Worm (Caenorhabditis elegans) whole organism, L1 larva: ENCODE data around the gene F37A8.5.

Experiments
- C04F5.9 ChIP-seq: sonication (generic microtip); optimal IDR thresholded peaks from 2 replicates; lab custom pipeline; 2016; ENCODE audit warnings: missing genetic modification characterization, missing compliant biosample characterization
- ama-1 ChIP-seq: fragments of 150-350 bp; optimal IDR thresholded peaks from 2 replicates; lab custom pipeline; 2014
- ceh-88 ChIP-seq: fragments of 200-800 bp; sonication (Bioruptor generic); IDR thresholded peaks from 2 replicates; pipeline ENCODE4 v1.3.6; 2022; ENCODE audit warnings: missing genetic modification characterization, missing compliant biosample characterization
- ces-1 ChIP-seq: fragments of 150-350 bp; optimal IDR thresholded peaks from 2 replicates; lab custom pipeline; 2014; ENCODE audit warnings: missing biosample characterization, missing genetic modification reagents, missing genetic modification characterization
- dsc-1 ChIP-seq: sonication (generic microtip); optimal IDR thresholded peaks from 2 replicates; lab custom pipeline; 2016; ENCODE audit warnings: mild to moderate bottlenecking, missing genetic modification characterization, missing compliant biosample characterization
- efl-1 ChIP-seq, 4 experiments: fragments of 150-350 bp; optimal IDR thresholded peaks in 3 of 4; peaks in 1 of 4; 1 replicate in 1 of 4; 2 replicates in 3 of 4; lab custom pipeline; 2014; ENCODE audit warnings: missing biosample characterization in 2 of 4, missing genetic modification characterization in 2 of 4, missing genetic modification reagents in 2 of 4
- egl-13 ChIP-seq: sonication (generic microtip); optimal IDR thresholded peaks from 2 replicates; lab custom pipeline; 2016; ENCODE audit warnings: missing genotype, missing genetic modification reagents, missing genetic modification characterization, missing compliant biosample characterization
- elt-2 ChIP-seq: sonication (generic microtip); optimal IDR thresholded peaks from 2 replicates; lab custom pipeline; 2016; ENCODE audit warnings: missing genetic modification characterization, mild to moderate bottlenecking, inconsistent platforms, missing compliant biosample characterization, missing genetic modification reagents
- ets-5 ChIP-seq: fragments of 200-800 bp; sonication (Bioruptor generic); IDR thresholded peaks from 2 replicates; pipeline ENCODE4 v1.3.6; 2022; ENCODE audit warnings: missing genetic modification characterization, missing compliant biosample characterization
- fkh-10 ChIP-seq: sonication (generic microtip); optimal IDR thresholded peaks from 2 replicates; lab custom pipeline; 2017; ENCODE audit warnings: missing biosample characterization, missing genetic modification reagents, missing genetic modification characterization
- fkh-4 ChIP-seq: sonication (generic microtip); optimal IDR thresholded peaks from 2 replicates; lab custom pipeline; 2016; ENCODE audit warnings: missing compliant biosample characterization, missing genetic modification characterization, borderline replicate concordance
- fos-1 ChIP-seq: fragments of 150-350 bp; optimal IDR thresholded peaks from 2 replicates; lab custom pipeline; 2014; ENCODE audit warnings: missing biosample characterization, missing genetic modification characterization
- grh-1 ChIP-seq: fragments of 200-800 bp; sonication (Bioruptor generic); IDR thresholded peaks from 2 replicates; pipeline ENCODE4 v1.3.6; 2022; ENCODE audit warnings: missing genetic modification reagents, missing genetic modification characterization, missing compliant biosample characterization
- hlh-17 ChIP-seq: fragments of 200-800 bp; sonication (Bioruptor generic); optimal IDR thresholded peaks from 2 replicates; lab custom pipeline; 2018; ENCODE audit warnings: missing genetic modification characterization, mild to moderate bottlenecking, missing compliant biosample characterization, moderate library complexity, borderline replicate concordance
- hlh-4 ChIP-seq: sonication (generic microtip); optimal IDR thresholded peaks from 2 replicates; lab custom pipeline; 2016; ENCODE audit warnings: mild to moderate bottlenecking, missing genetic modification characterization, missing compliant biosample characterization
- isw-1 ChIP-seq: fragments of 200-800 bp; sonication (Bioruptor generic); IDR thresholded peaks from 2 replicates; pipeline ENCODE4 v1.3.6; 2022; ENCODE audit warnings: missing genetic modification characterization, missing compliant biosample characterization
- jun-1 ChIP-seq: fragments of 150-350 bp; optimal IDR thresholded peaks from 2 replicates; lab custom pipeline; 2014; ENCODE audit warnings: missing biosample characterization, missing genetic modification reagents, missing genetic modification characterization
- lin-13 ChIP-seq: fragments of 150-350 bp; optimal IDR thresholded peaks from 2 replicates; lab custom pipeline; 2014; ENCODE audit warnings: missing biosample characterization, missing genetic modification reagents, missing genetic modification characterization
- lin-14 ChIP-seq: fragments of 200-800 bp; sonication (Bioruptor generic); optimal IDR thresholded peaks from 2 replicates; lab custom pipeline; 2018; ENCODE audit warnings: mild to moderate bottlenecking, missing genetic modification characterization, moderate library complexity, missing compliant biosample characterization
- lin-15B ChIP-seq: fragments of 150-350 bp; sonication (generic microtip); optimal IDR thresholded peaks from 3 replicates; lab custom pipeline; 2014; ENCODE audit warnings: missing biosample characterization, missing genetic modification characterization
- lir-3 ChIP-seq: sonication (generic microtip); optimal IDR thresholded peaks from 2 replicates; lab custom pipeline; 2016; ENCODE audit warnings: mild to moderate bottlenecking, missing genetic modification characterization, moderate library complexity, missing compliant biosample characterization; ENCODE audit not compliant: poor library complexity
- mef-2 ChIP-seq: fragments of 150-350 bp; optimal IDR thresholded peaks from 2 replicates; lab custom pipeline; 2014; ENCODE audit warnings: missing biosample characterization, missing genetic modification characterization
- nhr-11 ChIP-seq: fragments of 150-350 bp; optimal IDR thresholded peaks from 2 replicates; lab custom pipeline; 2014; ENCODE audit warnings: missing biosample characterization, missing genetic modification characterization
- nhr-12 ChIP-seq: sonication (generic microtip); optimal IDR thresholded peaks from 2 replicates; lab custom pipeline; 2017; ENCODE audit warnings: missing biosample characterization, missing genetic modification characterization
- nhr-20 ChIP-seq: sonication (generic microtip); optimal IDR thresholded peaks from 2 replicates; lab custom pipeline; 2016; ENCODE audit warnings: mild to moderate bottlenecking, missing genetic modification characterization, missing compliant biosample characterization
- nhr-237 ChIP-seq: fragments of 150-350 bp; optimal IDR thresholded peaks from 2 replicates; lab custom pipeline; 2014; ENCODE audit warnings: missing biosample characterization, missing genetic modification characterization
- nhr-77 ChIP-seq: fragments of 150-350 bp; optimal IDR thresholded peaks from 2 replicates; lab custom pipeline; 2014; ENCODE audit warnings: missing biosample characterization, missing genetic modification characterization
- nhr-84 ChIP-seq: sonication (generic microtip); optimal IDR thresholded peaks from 2 replicates; lab custom pipeline; 2017; ENCODE audit warnings: missing biosample characterization, missing genetic modification characterization
- pag-3 ChIP-seq: sonication (generic microtip); optimal IDR thresholded peaks from 2 replicates; lab custom pipeline; 2017; ENCODE audit warnings: missing genetic modification characterization, mild to moderate bottlenecking, missing compliant biosample characterization, antibody characterized with exemption, borderline replicate concordance; ENCODE audit not compliant: insufficient read depth
- pax-3 ChIP-seq: fragments of 200-800 bp; sonication (Bioruptor generic); optimal IDR thresholded peaks from 2 replicates; lab custom pipeline; 2018; ENCODE audit warnings: mild to moderate bottlenecking, missing genetic modification characterization, moderate library complexity, missing compliant biosample characterization
- pqm-1 ChIP-seq: sonication (generic microtip); optimal IDR thresholded peaks from 3 replicates; lab custom pipeline; 2017; ENCODE audit warnings: missing biosample characterization, missing genetic modification characterization
- skn-1 ChIP-seq: fragments of 150-350 bp; optimal IDR thresholded peaks from 2 replicates; lab custom pipeline; 2014; ENCODE audit warnings: missing biosample characterization, missing genetic modification characterization
- snu-23 ChIP-seq: sonication (generic microtip); optimal IDR thresholded peaks from 2 replicates; lab custom pipeline; 2016; ENCODE audit warnings: missing genetic modification characterization, missing compliant biosample characterization
- sox-4 ChIP-seq: sonication (generic microtip); optimal IDR thresholded peaks from 2 replicates; lab custom pipeline; 2016; ENCODE audit warnings: missing genetic modification characterization, missing compliant biosample characterization
- sup-37 ChIP-seq: fragments of 200-800 bp; sonication (Bioruptor generic); optimal IDR thresholded peaks from 2 replicates; lab custom pipeline; 2018; ENCODE audit warnings: mild to moderate bottlenecking, missing genetic modification characterization, missing compliant biosample characterization
- tbx-2 ChIP-seq: sonication (generic microtip); optimal IDR thresholded peaks from 2 replicates; lab custom pipeline; 2016; ENCODE audit warnings: missing genetic modification characterization, missing compliant biosample characterization
- tlp-1 ChIP-seq: fragments of 150-350 bp; optimal IDR thresholded peaks from 2 replicates; lab custom pipeline; 2014; ENCODE audit warnings: missing biosample characterization, missing genetic modification characterization
- unc-30 ChIP-seq: sonication (generic microtip); optimal IDR thresholded peaks from 2 replicates; lab custom pipeline; 2017; ENCODE audit warnings: missing biosample characterization, missing genetic modification characterization
- unc-98 ChIP-seq: fragments of 200-800 bp; sonication (Bioruptor generic); IDR thresholded peaks from 2 replicates; pipeline ENCODE4 v1.3.6; 2022; ENCODE audit warnings: missing genetic modification characterization, missing compliant biosample characterization
- vab-15 ChIP-seq: sonication (generic microtip); optimal IDR thresholded peaks from 2 replicates; lab custom pipeline; 2017; ENCODE audit warnings: missing genotype, mild to moderate bottlenecking, missing genetic modification characterization, missing compliant biosample characterization
- xbp-1 ChIP-seq: sonication (generic microtip); optimal IDR thresholded peaks from 2 replicates; lab custom pipeline; 2016; ENCODE audit warnings: missing genetic modification characterization, missing compliant biosample characterization
- ztf-11 ChIP-seq, 2 experiments: sonication (generic microtip); optimal IDR thresholded peaks; 2 replicates each; lab custom pipeline; 2016 to 2017; ENCODE audit warnings: missing genetic modification characterization in 2 of 2, missing biosample characterization in 1 of 2, missing compliant biosample characterization in 1 of 2
- ztf-4 ChIP-seq: fragments of 150-350 bp; optimal IDR thresholded peaks from 2 replicates; lab custom pipeline; 2014; ENCODE audit warnings: missing biosample characterization, missing genetic modification characterization

The F37A8.5 gene

ce11 chrIII:4004064-4004580, 47.7 kb downstream of the F37A8.5 start, which contains the start of gene tif-1A (continued):
- peak; percentile 53 for TF ChIP-seq pax-3 (tag; lab: Kevin White, UChicago)
- peak; percentile 76 to 83 for TF ChIP-seq efl-1 (optimal IDR thresholded peaks at IDR 0.05; lab: Kevin White, UChicago)
- peak; percentile 78 to 98 for TF ChIP-seq efl-1 (GFP tag; optimal IDR thresholded peaks at IDR 0.05 in 1 of 2; lab: Kevin White, UChicago)
- peak; percentile 34 for TF ChIP-seq fkh-4 (tag; lab: Kevin White, UChicago)
- TF ChIP-seq ceh-88: peak; percentile 51; the same call in 1 of the 2 replicates
- peak; percentile 89 for TF ChIP-seq snu-23 (GFP tag; lab: Kevin White, UChicago)
- peak; percentile 87 for TF ChIP-seq nhr-20 (tag; lab: Kevin White, UChicago)
- TF ChIP-seq xbp-1 (tag; lab: Kevin White, UChicago): peak; percentile 83
- no peak for TF ChIP-seq vab-15 (tag; lab: Kevin White, UChicago)
- TF ChIP-seq hlh-17 (GFP tag; lab: Kevin White, UChicago): no peak
- TF ChIP-seq pag-3: no peak
- TF ChIP-seq ztf-4: peak; percentile 31
- TF ChIP-seq skn-1 (tag; lab: Kevin White, UChicago): peak; percentile 55
- TF ChIP-seq sox-4 (tag; lab: Kevin White, UChicago): peak; percentile 30
- peak in 1 of 2 experiments; percentile 61 for TF ChIP-seq ztf-11 (tag; optimal IDR thresholded peaks at IDR 0.05; lab: Kevin White, UChicago)
- TF ChIP-seq tlp-1 (tag; lab: Kevin White, UChicago): no peak
- TF ChIP-seq hlh-4 (tag; lab: Kevin White, UChicago): no peak
- peak; percentile 9 for TF ChIP-seq fkh-10 (GFP tag; lab: Kevin White, UChicago)
- TF ChIP-seq nhr-12 (tag; lab: Kevin White, UChicago): no peak
- no peak for TF ChIP-seq pqm-1 (tag; lab: Kevin White, UChicago)
- TF ChIP-seq grh-1 (GFP tag; lab: Robert Waterston, UW): peak; percentile 42; the same call in 1 of the 2 replicates
- TF ChIP-seq nhr-77 (tag; lab: Kevin White, UChicago): peak; percentile 37
- TF ChIP-seq lin-14: peak; percentile 84
- TF ChIP-seq egl-13 (tag; lab: Kevin White, UChicago): peak; percentile 63
- no peak for TF ChIP-seq ama-1
- TF ChIP-seq mef-2: peak; percentile 30
- TF ChIP-seq lin-13 (GFP tag; lab: Kevin White, UChicago): peak; percentile 69
- peak; percentile 82 for TF ChIP-seq dsc-1 (tag; lab: Kevin White, UChicago)
- peak; percentile 64 for TF ChIP-seq isw-1 (GFP tag; lab: Robert Waterston, UW)
- peak; percentile 64 for TF ChIP-seq C04F5.9 (tag; lab: Kevin White, UChicago)
- no peak for TF ChIP-seq ets-5 (GFP tag; lab: Robert Waterston, UW)
- TF ChIP-seq nhr-84 (tag; lab: Kevin White, UChicago): no peak
- TF ChIP-seq unc-30 (tag; lab: Kevin White, UChicago): no peak
- TF ChIP-seq unc-98 (GFP tag; lab: Robert Waterston, UW): no peak
- peak; percentile 13 for TF ChIP-seq nhr-237 (tag; lab: Kevin White, UChicago)
- TF ChIP-seq nhr-11 (tag; lab: Kevin White, UChicago): peak; percentile 18
- TF ChIP-seq elt-2 (tag; lab: Kevin White, UChicago): peak; percentile 90
- no peak for TF ChIP-seq sup-37 (GFP tag; lab: Kevin White, UChicago)
- TF ChIP-seq ces-1 (GFP tag; lab: Kevin White, UChicago): no peak
- peak; percentile 10 for TF ChIP-seq lir-3
- TF ChIP-seq lin-15B (tag; lab: Kevin White, UChicago): peak; percentile 67
- peak; percentile 82 for TF ChIP-seq tbx-2
- TF ChIP-seq jun-1 (tag; lab: Kevin White, UChicago): peak; percentile 62
- TF ChIP-seq fos-1 (tag; lab: Kevin White, UChicago): peak; percentile 45
- TF ChIP-seq, all 84 proteins: peak for 56
